Worm (Caenorhabditis elegans) whole organism, L3 larva: ENCODE results near the gene mgl-3.
A peak's percentile ranks its signal among the peaks of the same experiment; 100 is the strongest.

Experiments
- R02D3.7 ChIP-seq: fragments of 150-350 bp; optimal IDR thresholded peaks from 2 replicates; lab custom pipeline; 2014; ENCODE audit warnings: missing biosample characterization, missing genetic modification characterization
- ama-1 ChIP-seq: fragments of 150-350 bp; optimal IDR thresholded peaks from 2 replicates; lab custom pipeline; 2018
- ceh-16 ChIP-seq: sonication (generic microtip); optimal IDR thresholded peaks from 2 replicates; lab custom pipeline; 2017; ENCODE audit warnings: missing biosample characterization, missing genetic modification characterization
- ceh-28 ChIP-seq: fragments of 150-350 bp; optimal IDR thresholded peaks from 2 replicates; lab custom pipeline; 2014; ENCODE audit warnings: missing biosample characterization, missing genetic modification reagents, missing genetic modification characterization
- ceh-82 ChIP-seq: fragments of 150-350 bp; optimal IDR thresholded peaks from 2 replicates; lab custom pipeline; 2014; ENCODE audit warnings: missing biosample characterization, missing genetic modification characterization
- daf-12 ChIP-seq: fragments of 150-350 bp; optimal IDR thresholded peaks from 2 replicates; lab custom pipeline; 2014; ENCODE audit warnings: missing biosample characterization, missing genetic modification reagents, missing genetic modification characterization
- egl-27 ChIP-seq: sonication (generic microtip); optimal IDR thresholded peaks from 4 replicates; lab custom pipeline; 2017; ENCODE audit warnings: missing biosample characterization, missing genetic modification reagents, missing genetic modification characterization
- egl-5 ChIP-seq: fragments of 150-350 bp; optimal IDR thresholded peaks from 2 replicates; lab custom pipeline; 2017; ENCODE audit warnings: missing biosample characterization, missing genetic modification reagents, missing genetic modification characterization, inconsistent platforms
- elt-1 ChIP-seq: fragments of 150-350 bp; optimal IDR thresholded peaks from 2 replicates; lab custom pipeline; 2014; ENCODE audit warnings: missing biosample characterization, missing genetic modification characterization
- elt-2 ChIP-seq: sonication (generic microtip); optimal IDR thresholded peaks from 2 replicates; lab custom pipeline; 2016; ENCODE audit warnings: missing genetic modification reagents, mild to moderate bottlenecking, missing genetic modification characterization, missing compliant biosample characterization
- elt-3 ChIP-seq, 3 experiments: fragments of 150-350 bp in 1 of 3; sonication (generic microtip) in 2 of 3; optimal IDR thresholded peaks; 2 replicates in 2 of 3; 4 replicates in 1 of 3; lab custom pipeline; 2014 to 2017; ENCODE audit warnings: missing biosample characterization in 3 of 3, missing genetic modification characterization in 3 of 3
- eor-1 ChIP-seq, 2 experiments: fragments of 150-350 bp; optimal IDR thresholded peaks; 2 replicates each; lab custom pipeline; 2014 to 2018; ENCODE audit warnings: missing biosample characterization in 2 of 2, missing genetic modification characterization in 2 of 2
- fkh-10 ChIP-seq: sonication (generic microtip); optimal IDR thresholded peaks from 2 replicates; lab custom pipeline; 2017; ENCODE audit warnings: missing biosample characterization, missing genetic modification reagents, missing genetic modification characterization
- fos-1 ChIP-seq: fragments of 150-350 bp; optimal IDR thresholded peaks from 2 replicates; lab custom pipeline; 2014; ENCODE audit warnings: missing biosample characterization, missing genetic modification characterization
- hmg-11 ChIP-seq: sonication (generic microtip); optimal IDR thresholded peaks from 2 replicates; lab custom pipeline; 2016; ENCODE audit warnings: missing genetic modification characterization, missing compliant biosample characterization
- jun-1 ChIP-seq: fragments of 150-350 bp; optimal IDR thresholded peaks from 2 replicates; lab custom pipeline; 2014; ENCODE audit warnings: missing biosample characterization, missing genetic modification reagents, missing genetic modification characterization
- lin-15B ChIP-seq: fragments of 150-350 bp; optimal IDR thresholded peaks from 2 replicates; lab custom pipeline; 2014; ENCODE audit warnings: missing biosample characterization, missing genetic modification characterization
- lin-39 ChIP-seq: fragments of 150-350 bp; optimal IDR thresholded peaks from 2 replicates; lab custom pipeline; 2018; ENCODE audit warnings: missing biosample characterization, missing genetic modification reagents, missing genetic modification characterization
- lsy-12 ChIP-seq: sonication (generic microtip); optimal IDR thresholded peaks from 2 replicates; lab custom pipeline; 2016; ENCODE audit warnings: mild to moderate bottlenecking, missing genetic modification characterization, missing compliant biosample characterization
- mdl-1 ChIP-seq: fragments of 150-350 bp; optimal IDR thresholded peaks from 2 replicates; lab custom pipeline; 2014; ENCODE audit warnings: missing biosample characterization, missing genetic modification characterization
- nfya-1 ChIP-seq: sonication (generic microtip); optimal IDR thresholded peaks from 2 replicates; lab custom pipeline; 2017; ENCODE audit warnings: missing genetic modification characterization, mild to moderate bottlenecking, missing compliant biosample characterization, antibody characterized with exemption, moderate library complexity; ENCODE audit not compliant: insufficient read depth
- nhr-11 ChIP-seq: fragments of 150-350 bp; optimal IDR thresholded peaks from 2 replicates; lab custom pipeline; 2014; ENCODE audit warnings: missing biosample characterization, missing genetic modification characterization
- nhr-12 ChIP-seq: fragments of 150-350 bp; optimal IDR thresholded peaks from 2 replicates; lab custom pipeline; 2014; ENCODE audit warnings: missing biosample characterization, missing genetic modification characterization
- nhr-23 ChIP-seq: fragments of 150-350 bp; optimal IDR thresholded peaks from 2 replicates; lab custom pipeline; 2014; ENCODE audit warnings: missing biosample characterization, missing genetic modification reagents, missing genetic modification characterization
- nhr-43 ChIP-seq: sonication (generic microtip); optimal IDR thresholded peaks from 2 replicates; lab custom pipeline; 2016; ENCODE audit warnings: mild to moderate bottlenecking, missing genetic modification characterization, missing compliant biosample characterization; ENCODE audit not compliant: poor library complexity, severe bottlenecking
- nhr-76 ChIP-seq: fragments of 150-350 bp; sonication (generic microtip); optimal IDR thresholded peaks from 5 replicates; lab custom pipeline; 2014; ENCODE audit warnings: missing biosample characterization, missing genetic modification characterization
- nhr-77 ChIP-seq: fragments of 150-350 bp; optimal IDR thresholded peaks from 2 replicates; lab custom pipeline; 2014; ENCODE audit warnings: missing biosample characterization, missing genetic modification characterization
- pha-4 ChIP-seq: fragments of 150-350 bp; optimal IDR thresholded peaks from 2 replicates; lab custom pipeline; 2014; ENCODE audit warnings: missing biosample characterization, missing genetic modification reagents, missing genetic modification characterization
- skn-1 ChIP-seq: fragments of 150-350 bp; optimal IDR thresholded peaks from 2 replicates; lab custom pipeline; 2014; ENCODE audit warnings: missing biosample characterization, missing genetic modification characterization
- snpc-4 ChIP-seq: fragments of 150-350 bp; optimal IDR thresholded peaks from 2 replicates; lab custom pipeline; 2014; ENCODE audit warnings: missing biosample characterization, missing genetic modification characterization
- unc-39 ChIP-seq: sonication (generic microtip); optimal IDR thresholded peaks from 4 replicates; lab custom pipeline; 2017; ENCODE audit warnings: missing biosample characterization, missing genetic modification characterization
- unc-62 ChIP-seq: fragments of 150-350 bp; sonication (generic microtip); optimal IDR thresholded peaks from 4 replicates; lab custom pipeline; 2014; ENCODE audit warnings: missing biosample characterization, missing genetic modification reagents, missing genetic modification characterization
- ztf-4 ChIP-seq: fragments of 150-350 bp; optimal IDR thresholded peaks from 2 replicates; lab custom pipeline; 2014; ENCODE audit warnings: missing biosample characterization, missing genetic modification characterization

The mgl-3 gene

DNA sequence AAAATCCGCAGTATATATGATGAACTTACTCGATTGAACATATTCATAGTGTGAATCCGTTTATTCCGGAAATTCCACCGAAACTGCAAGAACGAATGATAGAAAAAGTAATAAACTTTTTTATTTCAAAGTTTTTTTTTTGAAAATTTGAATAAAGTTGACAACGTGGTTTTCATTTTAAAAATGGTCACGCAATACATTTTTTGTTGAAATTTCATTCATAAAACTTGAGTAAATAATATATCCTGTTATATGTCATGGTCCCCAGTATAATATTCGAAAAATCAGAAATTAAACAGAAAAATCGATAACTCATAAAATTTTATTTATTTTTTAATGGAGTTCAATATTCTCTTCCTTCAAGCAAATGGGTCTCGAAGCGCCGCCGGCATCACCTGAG, 27.7 kb upstream of the mgl-3 start, which contains the start of gene ZK616.65:
TSS of gene ZK616.65 (minus strand) at position 101 of the 400 bp plus-strand sequence.
- TF ChIP-seq ama-1 = no peak
- no peak for TF ChIP-seq unc-62
- TF ChIP-seq daf-12 (tag; lab: Kevin White, UChicago) = no peak
- no peak for TF ChIP-seq ztf-4
- no peak for TF ChIP-seq pha-4 (tag; lab: Kevin White, UChicago)
- TF ChIP-seq lsy-12 (tag; lab: Kevin White, UChicago) = no peak

DNA sequence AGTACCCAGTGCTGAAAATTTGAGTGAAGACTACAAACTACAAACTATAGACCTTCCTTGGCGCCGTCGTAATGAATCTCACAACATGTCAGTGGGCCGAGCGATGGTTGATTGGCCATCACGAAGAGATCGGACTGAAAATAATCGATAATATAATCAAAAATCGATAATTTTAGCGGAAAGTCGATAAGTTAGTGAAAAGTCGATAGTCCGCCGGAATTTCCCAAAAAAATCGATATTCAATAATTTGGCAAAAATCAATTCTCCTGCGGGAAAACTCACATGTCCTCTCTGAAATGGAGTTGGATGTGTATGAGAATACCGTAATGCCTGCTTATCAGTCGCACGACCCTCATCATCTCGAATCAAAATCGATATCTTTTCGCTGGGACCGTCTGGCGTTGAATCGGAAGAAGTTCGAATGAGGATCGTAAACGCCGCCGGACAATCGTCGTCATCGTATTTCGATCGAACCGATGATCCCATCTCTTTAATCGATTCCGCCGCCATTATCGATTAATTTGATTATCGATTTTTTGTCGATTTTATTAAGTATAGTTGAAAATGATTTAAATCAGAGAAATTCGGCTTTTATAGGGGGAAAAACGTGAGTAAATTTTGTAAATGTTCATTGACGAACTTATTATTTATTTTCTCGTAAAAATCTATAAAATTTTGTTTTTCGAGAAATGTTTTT, 27.0 kb upstream of the mgl-3 start, which contains the start of gene ZK616.8:
TSS of gene ZK616.8 (minus strand) at position 553 of the 697 bp plus-strand sequence.
- TF ChIP-seq egl-27 (no peak), nhr-23 (no peak), nhr-12 (no peak), unc-39 (tag; lab: Kevin White, UChicago) (no peak), ceh-28 (tag; lab: Kevin White, UChicago) (peak; percentile 61), elt-2 (no peak), ceh-16 (no peak)

ce11 chrIV:5415696-5416095, 23.1 kb upstream of the mgl-3 start, which contains the start of gene spp-7:
Gene spp-7, minus strand, starts transcription at chrIV:5415796.
- no peak for TF ChIP-seq nhr-43 (tag; lab: Kevin White, UChicago)
- no peak for TF ChIP-seq hmg-11
- TF ChIP-seq elt-1 = no peak
- TF ChIP-seq lin-15B (tag; lab: Kevin White, UChicago) = no peak
- TF ChIP-seq R02D3.7 = no peak
- no peak for TF ChIP-seq nhr-11 (tag; lab: Kevin White, UChicago)
- no peak for TF ChIP-seq nhr-76
- TF ChIP-seq pha-4 (tag; lab: Kevin White, UChicago) = no peak
- no peak for TF ChIP-seq mdl-1
- no peak for TF ChIP-seq nfya-1
- no peak for TF ChIP-seq snpc-4 (tag; lab: Kevin White, UChicago)
- TF ChIP-seq daf-12 (tag; lab: Kevin White, UChicago) = no peak
- no peak for TF ChIP-seq elt-2

ce11 chrIV:5419122-5419521, 19.7 kb upstream of the mgl-3 start, which contains the start of gene ehn-3:
Gene ehn-3, minus strand, starts transcription at chrIV:5419222.
- TF ChIP-seq hmg-11 (no peak), fos-1 (tag; lab: Kevin White, UChicago) (no peak), snpc-4 (tag; lab: Kevin White, UChicago) (no peak), jun-1 (tag; lab: Kevin White, UChicago) (no peak), nfya-1 (no peak), eor-1 (tag; optimal IDR thresholded peaks at IDR 0.05; lab: Kevin White, UChicago) (no peak), fkh-10 (GFP tag; lab: Kevin White, UChicago) (no peak), lin-39 (no peak)

DNA sequence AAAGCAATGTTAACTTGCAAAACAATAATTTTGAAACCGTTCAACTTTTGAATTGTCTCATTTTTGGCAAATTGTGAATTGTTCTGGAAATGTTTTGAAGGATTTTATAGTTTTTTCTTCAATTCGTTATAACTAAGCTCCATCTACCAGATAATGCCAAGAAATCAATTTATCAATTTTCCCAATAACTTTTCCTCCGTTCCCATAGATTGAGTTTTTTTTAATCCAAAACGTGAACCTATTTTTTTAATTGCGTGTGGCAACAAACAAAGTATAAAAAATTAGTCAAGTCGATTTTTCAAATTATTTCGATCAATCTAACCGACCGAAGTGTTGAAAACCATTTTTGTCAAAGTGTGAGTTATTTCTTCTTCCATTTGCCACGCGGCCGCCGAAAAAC, 13.9 kb downstream of the mgl-3 start, which contains the start of gene Y4C6A.4:
TSS of gene Y4C6A.4 (plus strand) at position 301 of the 400 bp plus-strand sequence.
- TF ChIP-seq unc-62 = no peak
- no peak for TF ChIP-seq ceh-28 (tag; lab: Kevin White, UChicago)
- no peak for TF ChIP-seq egl-5 (tag; lab: Kevin White, UChicago)
- no peak for TF ChIP-seq fos-1 (tag; lab: Kevin White, UChicago)
- no peak for TF ChIP-seq jun-1 (tag; lab: Kevin White, UChicago)
- no peak for TF ChIP-seq ztf-4
- no peak for TF ChIP-seq ceh-82 (tag; lab: Kevin White, UChicago)
- no peak for TF ChIP-seq skn-1 (tag; lab: Kevin White, UChicago)
- no peak for TF ChIP-seq elt-2
- no peak for TF ChIP-seq ama-1
- no peak for TF ChIP-seq elt-3 (tag; optimal IDR thresholded peaks at IDR 0.05; lab: Kevin White, UChicago)
- TF ChIP-seq nhr-77 (tag; lab: Kevin White, UChicago) = no peak
- no peak for TF ChIP-seq R02D3.7
- no peak for TF ChIP-seq lin-15B (tag; lab: Kevin White, UChicago)
- TF ChIP-seq, all 47 proteins: peak for 0
